Fruit fly (Drosophila melanogaster): ENCODE data around the gene CG6664.

The CG6664 gene

DNA sequence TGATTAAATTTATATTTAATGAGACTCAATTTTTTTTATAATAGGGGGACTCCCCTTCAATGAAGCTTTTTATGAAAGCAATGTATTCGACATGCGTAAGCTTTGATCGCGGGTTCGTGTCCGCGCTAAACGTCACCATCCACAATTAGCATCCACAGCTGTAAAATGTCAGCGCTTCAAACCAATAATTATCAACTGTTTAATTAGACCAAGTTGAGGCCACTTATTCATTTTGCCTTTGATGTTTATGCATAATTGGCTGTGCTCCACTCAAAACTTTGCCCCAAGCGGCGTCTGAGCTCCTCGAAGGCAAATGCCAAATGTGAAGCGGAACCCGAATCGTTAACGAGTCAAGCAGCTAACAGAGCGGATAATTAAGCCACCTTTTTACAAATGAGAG lies 30.4 kb downstream of the CG6664 start:
- peak; percentile 19 to 23 for TF ChIP-seq CTCF (optimal IDR thresholded peaks at IDR 0.05)
- no peak for TF ChIP-seq CG8478 (optimal IDR thresholded peaks at IDR 0.05)

DNA sequence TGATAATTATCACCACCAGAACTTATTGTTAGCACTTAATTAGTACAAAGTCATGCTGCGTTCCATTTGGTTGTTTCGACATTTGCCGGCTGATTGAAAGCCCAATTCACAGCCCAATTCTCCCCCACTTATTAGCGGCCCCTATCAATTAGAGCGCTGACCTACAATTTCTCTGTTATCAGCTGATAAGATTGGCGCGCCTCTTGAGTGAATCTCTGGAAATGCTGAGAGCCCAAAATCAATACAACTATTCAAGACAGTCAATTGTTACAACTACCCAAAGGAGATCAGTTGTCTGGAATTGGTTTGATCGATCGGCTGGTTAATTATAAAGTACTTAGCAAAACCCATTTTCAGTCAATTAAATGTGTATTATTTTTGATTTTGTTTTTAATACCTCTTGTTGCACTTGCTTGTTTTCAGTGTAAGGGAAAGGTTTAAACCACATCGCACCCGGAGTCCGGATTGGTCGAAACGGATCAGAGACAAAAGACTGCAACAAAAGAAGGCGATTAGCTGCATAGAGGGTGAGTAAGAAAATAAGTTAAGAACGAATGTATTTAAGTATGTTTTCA lies 31.1 kb downstream of the CG6664 start:
- no peak for TF ChIP-seq CTCF (optimal IDR thresholded peaks at IDR 0.05)
- TF ChIP-seq CG8478 (optimal IDR thresholded peaks at IDR 0.05), result no peak

dm6 chr3L:16984042-16984441 lies 31.9 kb downstream of the CG6664 start:
- TF ChIP-seq CG8478 (optimal IDR thresholded peaks at IDR 0.05), result no peak
- TF ChIP-seq CTCF (optimal IDR thresholded peaks at IDR 0.05), result no peak

DNA sequence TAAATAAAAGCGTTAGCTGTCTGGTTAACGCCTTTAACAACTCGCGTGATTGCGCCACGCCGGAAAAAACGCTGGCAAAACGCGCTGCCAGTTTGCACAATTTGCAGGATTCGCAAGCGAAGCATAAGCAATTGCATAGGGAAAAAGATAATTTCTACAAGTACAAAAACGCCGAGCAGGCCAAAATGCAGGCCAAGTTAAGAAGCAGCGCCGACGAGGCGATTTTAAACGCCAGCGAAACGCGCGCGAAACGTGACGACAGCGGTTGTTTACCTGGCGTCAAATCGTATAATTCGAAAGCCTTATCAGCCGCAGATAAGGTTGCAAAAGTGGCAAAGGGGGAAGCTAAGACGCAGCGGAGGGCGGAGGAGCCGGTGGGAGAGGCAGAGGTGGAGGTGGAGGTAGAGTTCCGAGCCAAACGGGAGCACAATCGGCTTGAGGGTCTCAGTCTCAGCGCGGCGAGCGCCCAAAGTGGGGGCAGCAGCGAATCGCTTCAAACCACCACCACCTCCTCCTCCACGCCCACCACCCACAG lies 34.8 kb downstream of the CG6664 start:
- TF ChIP-seq CTCF (optimal IDR thresholded peaks at IDR 0.05) (no peak), CG8478 (optimal IDR thresholded peaks at IDR 0.05) (no peak)

DNA sequence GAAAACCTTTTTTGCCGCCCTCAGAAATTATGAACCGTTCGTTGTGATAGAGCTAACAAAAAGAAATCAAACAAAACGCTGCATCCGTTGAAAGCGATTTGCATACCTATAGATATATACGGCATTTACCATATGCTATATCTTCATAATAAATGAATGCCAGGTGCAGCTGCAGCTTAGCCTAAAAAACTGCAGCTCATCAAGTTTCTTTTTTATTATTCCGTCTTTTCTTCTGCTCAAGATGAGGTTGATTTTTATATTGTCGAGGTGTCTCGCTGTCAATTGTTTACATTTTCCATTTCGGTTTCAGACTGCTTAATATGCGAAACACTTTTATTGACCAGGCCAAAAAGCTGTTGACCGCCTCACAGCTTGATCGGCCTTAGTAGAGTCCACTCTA lies 37.6 kb downstream of the CG6664 start:
- TF ChIP-seq CTCF (optimal IDR thresholded peaks at IDR 0.05) (no peak), CG8478 (optimal IDR thresholded peaks at IDR 0.05) (no peak)

DNA sequence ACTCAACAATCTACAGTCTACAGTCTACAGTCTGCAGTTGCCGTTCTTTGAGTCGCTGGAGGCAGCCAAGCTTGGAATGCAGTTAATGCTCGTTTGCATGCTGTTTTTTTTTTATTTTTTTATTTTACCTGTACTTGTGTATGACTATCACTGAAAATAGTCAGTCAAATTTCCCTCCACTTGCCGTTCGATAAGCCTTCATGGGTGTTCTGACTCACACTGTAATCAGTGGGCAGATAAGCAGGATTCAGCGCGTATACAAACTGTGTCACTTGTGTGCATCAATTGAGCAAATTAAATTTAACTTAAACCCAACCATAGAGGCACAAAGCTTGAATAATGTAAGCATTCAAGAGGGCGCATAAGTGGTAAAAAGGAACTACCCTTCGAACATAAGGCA lies 38.7 kb downstream of the CG6664 start:
- TF ChIP-seq CTCF (optimal IDR thresholded peaks at IDR 0.05) (no peak), CG8478 (optimal IDR thresholded peaks at IDR 0.05) (no peak)

dm6 chr3L:16975638-16976528 lies 40.1 kb downstream of the CG6664 start:
- TF ChIP-seq CG8478 (optimal IDR thresholded peaks at IDR 0.05) (no peak), CTCF (optimal IDR thresholded peaks at IDR 0.05) (no peak)

DNA sequence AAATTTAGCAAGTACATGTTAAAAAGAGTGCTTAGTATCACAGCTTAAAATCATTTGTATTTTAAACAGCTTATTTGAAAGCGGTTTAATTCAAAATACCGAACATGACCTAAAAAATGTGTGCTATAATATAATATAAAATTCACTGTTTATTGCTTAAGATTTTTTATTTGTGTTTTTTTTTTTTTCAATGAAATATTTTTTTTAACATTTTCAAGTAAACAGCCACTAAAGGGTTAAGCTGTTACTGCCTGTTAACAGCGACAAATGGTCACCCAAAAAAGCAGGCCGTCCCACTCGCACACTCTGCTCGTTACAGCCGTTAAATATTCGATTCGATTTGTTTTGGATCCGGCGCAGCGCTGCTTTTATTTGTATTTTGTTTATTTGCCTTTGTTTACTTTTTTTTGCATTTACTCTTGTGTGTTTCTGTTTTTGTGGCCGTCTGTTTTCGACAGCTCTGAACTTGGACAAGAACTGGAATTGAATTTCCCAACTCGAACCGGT lies 41.3 kb downstream of the CG6664 start:
- TF ChIP-seq CTCF (optimal IDR thresholded peaks at IDR 0.05) (no peak), CG8478 (optimal IDR thresholded peaks at IDR 0.05) (no peak)

DNA sequence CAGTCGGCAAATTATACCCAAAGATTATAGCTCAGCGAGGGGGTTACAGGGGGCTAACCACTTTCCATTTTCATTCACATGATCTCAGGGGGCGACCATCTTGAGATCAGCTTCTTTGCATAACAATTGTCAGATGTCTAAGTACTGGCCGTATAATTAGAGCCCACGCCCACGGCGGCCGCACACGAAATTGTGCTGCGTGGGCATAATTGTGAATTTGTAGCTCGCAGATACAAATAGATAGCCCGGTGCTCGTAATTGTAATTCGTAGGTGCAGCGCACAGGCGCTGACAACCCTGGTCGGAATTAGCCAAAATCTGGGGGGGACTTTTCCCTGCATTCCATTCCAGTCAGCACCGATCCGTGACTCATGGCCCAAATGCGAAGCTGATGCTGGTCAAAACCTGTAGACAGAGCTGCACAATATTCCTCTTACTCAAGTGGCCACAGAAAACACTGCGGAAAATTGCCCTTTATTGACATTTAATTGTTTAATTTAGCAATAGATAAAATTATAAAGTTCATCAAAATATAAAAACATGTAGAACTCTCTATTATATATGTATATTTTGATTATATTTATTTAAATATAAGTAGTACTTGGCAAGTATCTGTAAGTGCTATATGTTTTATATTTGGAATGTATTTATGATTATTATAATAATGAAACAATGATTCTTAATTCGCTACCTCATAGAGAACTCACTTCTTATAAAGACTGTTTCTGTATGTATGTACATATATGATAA lies 44.2 kb downstream of the CG6664 start:
- TF ChIP-seq CG8478 (optimal IDR thresholded peaks at IDR 0.05) (no peak), CTCF (optimal IDR thresholded peaks at IDR 0.05) (no peak)

DNA sequence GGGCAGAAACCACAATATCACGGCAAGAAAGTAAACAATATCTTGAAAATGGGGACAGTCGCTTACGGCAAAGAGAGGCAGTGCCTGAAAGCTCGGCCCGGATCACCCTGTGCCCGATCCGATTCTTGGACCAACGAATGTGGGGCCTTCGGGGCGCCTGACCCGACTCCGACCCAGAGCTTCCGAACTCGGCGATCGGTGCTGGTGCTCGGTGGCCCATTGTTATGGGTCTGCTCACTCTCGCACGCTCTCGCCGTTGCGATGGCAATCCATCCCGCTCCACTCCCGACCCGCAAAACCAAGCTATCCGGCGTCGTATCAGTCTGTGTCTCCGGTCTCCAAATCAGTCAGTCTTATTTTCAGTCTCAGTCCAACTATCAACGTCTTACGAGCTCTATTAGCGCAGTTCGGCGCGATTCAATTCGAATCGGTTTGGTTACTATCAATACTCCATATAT lies 46.3 kb downstream of the CG6664 start, which contains the start of gene Exn:
Exn (plus strand) TSS at position 362 of the 458 bp plus-strand sequence.
- TF ChIP-seq CTCF (optimal IDR thresholded peaks at IDR 0.05), result no peak
- TF ChIP-seq CG8478 (optimal IDR thresholded peaks at IDR 0.05), result no peak

All from S2 (cell line).